Worm (Caenorhabditis elegans) whole organism, late embryonic: ENCODE measurements around the gene srh-195.

Experiments
- C08G9.2 ChIP-seq: sonication (generic microtip); optimal IDR thresholded peaks from 2 replicates; lab custom pipeline; 2016; ENCODE audit warnings: mild to moderate bottlenecking, missing genetic modification characterization, moderate library complexity, missing compliant biosample characterization
- C38D4.7 ChIP-seq: fragments of 200-800 bp; sonication (Bioruptor generic); optimal IDR thresholded peaks from 2 replicates; lab custom pipeline; 2018; ENCODE audit warnings: mild to moderate bottlenecking, missing genetic modification characterization, moderate library complexity, missing compliant biosample characterization
- K02D7.2 ChIP-seq: sonication (generic microtip); optimal IDR thresholded peaks from 2 replicates; lab custom pipeline; 2017; ENCODE audit warnings: mild to moderate bottlenecking, missing genetic modification characterization, missing compliant biosample characterization
- ahr-1 ChIP-seq: sonication (generic microtip); optimal IDR thresholded peaks from 2 replicates; lab custom pipeline; 2016; ENCODE audit warnings: missing genetic modification characterization, missing compliant biosample characterization
- ama-1 ChIP-seq: fragments of 150-350 bp; optimal IDR thresholded peaks from 2 replicates; lab custom pipeline; 2014
- ceh-19 ChIP-seq: fragments of 200-800 bp; sonication (Bioruptor generic); optimal IDR thresholded peaks from 2 replicates; lab custom pipeline; 2018; ENCODE audit warnings: mild to moderate bottlenecking, missing genetic modification characterization, missing compliant biosample characterization
- ceh-2 ChIP-seq: sonication (generic microtip); optimal IDR thresholded peaks from 2 replicates; lab custom pipeline; 2016; ENCODE audit warnings: missing genotype, missing genetic modification characterization, missing compliant biosample characterization
- ceh-45 ChIP-seq: fragments of 200-800 bp; sonication (Bioruptor generic); IDR thresholded peaks from 2 replicates; pipeline ENCODE4 v1.3.6; 2022; ENCODE audit warnings: missing genetic modification reagents, missing genetic modification characterization, missing compliant biosample characterization
- ceh-48 ChIP-seq: sonication (generic microtip); optimal IDR thresholded peaks from 2 replicates; lab custom pipeline; 2016; ENCODE audit warnings: missing genetic modification characterization, inconsistent platforms, missing compliant biosample characterization
- ceh-6 ChIP-seq: fragments of 200-800 bp; sonication (Bioruptor generic); optimal IDR thresholded peaks from 2 replicates; lab custom pipeline; 2018; ENCODE audit warnings: mild to moderate bottlenecking, missing genetic modification characterization, missing compliant biosample characterization
- dmd-4 ChIP-seq: sonication (generic microtip); optimal IDR thresholded peaks from 2 replicates; lab custom pipeline; 2016; ENCODE audit warnings: borderline replicate concordance, missing genetic modification characterization, missing compliant biosample characterization
- dve-1 ChIP-seq: sonication (generic microtip); optimal IDR thresholded peaks from 2 replicates; lab custom pipeline; 2017; ENCODE audit warnings: antibody characterized with exemption, mild to moderate bottlenecking, missing genetic modification characterization, missing compliant biosample characterization
- elt-2 ChIP-seq: sonication (generic microtip); optimal IDR thresholded peaks from 2 replicates; lab custom pipeline; 2016; ENCODE audit warnings: missing genetic modification reagents, missing genetic modification characterization, missing compliant biosample characterization
- elt-4 ChIP-seq: sonication (generic microtip); optimal IDR thresholded peaks from 2 replicates; lab custom pipeline; 2016; ENCODE audit warnings: missing genetic modification characterization, missing compliant biosample characterization
- eyg-1 ChIP-seq: sonication (generic microtip); optimal IDR thresholded peaks from 2 replicates; lab custom pipeline; 2016; ENCODE audit warnings: missing genotype, missing genetic modification characterization, missing compliant biosample characterization
- hlh-15 ChIP-seq: sonication (generic microtip); optimal IDR thresholded peaks from 2 replicates; lab custom pipeline; 2016; ENCODE audit warnings: missing genetic modification characterization, missing compliant biosample characterization
- hlh-6 ChIP-seq: sonication (generic microtip); optimal IDR thresholded peaks from 2 replicates; lab custom pipeline; 2016; ENCODE audit warnings: missing genotype, missing genetic modification characterization, missing compliant biosample characterization
- hlh-8 ChIP-seq: sonication (generic microtip); optimal IDR thresholded peaks from 2 replicates; lab custom pipeline; 2016; ENCODE audit warnings: missing genotype, missing genetic modification characterization, missing compliant biosample characterization
- madf-2 ChIP-seq: sonication (generic microtip); optimal IDR thresholded peaks from 2 replicates; lab custom pipeline; 2017; ENCODE audit warnings: missing genetic modification characterization, missing compliant biosample characterization
- mec-3 ChIP-seq: sonication (generic microtip); optimal IDR thresholded peaks from 2 replicates; lab custom pipeline; 2016; ENCODE audit warnings: borderline replicate concordance, missing genetic modification characterization, missing compliant biosample characterization
- nfya-1 ChIP-seq: sonication (generic microtip); optimal IDR thresholded peaks from 2 replicates; lab custom pipeline; 2017; ENCODE audit warnings: missing genetic modification characterization, mild to moderate bottlenecking, missing compliant biosample characterization, antibody characterized with exemption, moderate library complexity
- nhr-232 ChIP-seq: sonication (generic microtip); optimal IDR thresholded peaks from 2 replicates; lab custom pipeline; 2016; ENCODE audit warnings: missing genetic modification characterization, missing compliant biosample characterization
- npax-4 ChIP-seq: sonication (generic microtip); optimal IDR thresholded peaks from 2 replicates; lab custom pipeline; 2016; ENCODE audit warnings: missing genetic modification characterization, missing compliant biosample characterization
- pat-9 ChIP-seq: fragments of 200-800 bp; sonication (Bioruptor generic); optimal IDR thresholded peaks from 2 replicates; lab custom pipeline; 2018; ENCODE audit warnings: mild to moderate bottlenecking, missing genetic modification characterization, moderate library complexity, missing compliant biosample characterization
- pha-2 ChIP-seq: sonication (generic microtip); optimal IDR thresholded peaks from 2 replicates; lab custom pipeline; 2017; ENCODE audit warnings: mild to moderate bottlenecking, missing genetic modification characterization, missing compliant biosample characterization
- pqm-1 ChIP-seq: sonication (generic microtip); optimal IDR thresholded peaks from 2 replicates; lab custom pipeline; 2016; ENCODE audit warnings: missing genetic modification characterization, missing compliant biosample characterization
- ref-2 ChIP-seq: sonication (generic microtip); optimal IDR thresholded peaks from 2 replicates; lab custom pipeline; 2016; ENCODE audit warnings: missing genetic modification characterization, missing compliant biosample characterization
- rnt-1 ChIP-seq: sonication (generic microtip); optimal IDR thresholded peaks from 2 replicates; lab custom pipeline; 2016; ENCODE audit warnings: missing genetic modification characterization, missing compliant biosample characterization
- sdc-2 ChIP-seq: sonication (generic microtip); optimal IDR thresholded peaks from 2 replicates; lab custom pipeline; 2016; ENCODE audit warnings: missing genotype, missing genetic modification characterization, missing compliant biosample characterization
- sox-2 ChIP-seq: fragments of 200-800 bp; sonication (Bioruptor generic); IDR thresholded peaks from 2 replicates; pipeline ENCODE4 v1.3.6; 2022; ENCODE audit warnings: missing genetic modification reagents, missing genetic modification characterization, missing compliant biosample characterization
- syd-9 ChIP-seq: sonication (generic microtip); optimal IDR thresholded peaks from 2 replicates; lab custom pipeline; 2016; ENCODE audit warnings: mild to moderate bottlenecking, missing genetic modification characterization, moderate library complexity, missing compliant biosample characterization
- tbx-2 ChIP-seq: sonication (generic microtip); optimal IDR thresholded peaks from 2 replicates; lab custom pipeline; 2016; ENCODE audit warnings: missing genetic modification characterization, missing compliant biosample characterization
- tbx-7 ChIP-seq: sonication (generic microtip); optimal IDR thresholded peaks from 2 replicates; lab custom pipeline; 2016; ENCODE audit warnings: missing genotype, missing genetic modification characterization, missing compliant biosample characterization
- ttx-3 ChIP-seq: sonication (generic microtip); optimal IDR thresholded peaks from 2 replicates; lab custom pipeline; 2016; ENCODE audit warnings: missing genetic modification reagents, missing genetic modification characterization, missing compliant biosample characterization
- unc-3 ChIP-seq, 2 experiments: fragments of 200-800 bp in 1 of 2; sonication (Bioruptor generic) in 1 of 2; sonication (generic microtip) in 1 of 2; conservative IDR thresholded peaks in 1 of 2; optimal IDR thresholded peaks in 1 of 2; 2 replicates each; pipeline versions ENCODE4 v1.3.6 to Lab custom; 2016 to 2022; ENCODE audit warnings: missing compliant biosample characterization in 2 of 2, missing genetic modification characterization in 2 of 2, missing genetic modification reagents in 1 of 2
- unc-42 ChIP-seq: sonication (generic microtip); optimal IDR thresholded peaks from 2 replicates; lab custom pipeline; 2016; ENCODE audit warnings: missing genotype, missing genetic modification characterization, missing compliant biosample characterization
- unc-55 ChIP-seq: sonication (generic microtip); optimal IDR thresholded peaks from 2 replicates; lab custom pipeline; 2017; ENCODE audit warnings: missing biosample characterization, missing genetic modification reagents, missing genetic modification characterization
- zip-5 ChIP-seq: sonication (generic microtip); optimal IDR thresholded peaks from 2 replicates; lab custom pipeline; 2016; ENCODE audit warnings: missing genetic modification characterization, missing compliant biosample characterization

The srh-195 gene

DNA sequence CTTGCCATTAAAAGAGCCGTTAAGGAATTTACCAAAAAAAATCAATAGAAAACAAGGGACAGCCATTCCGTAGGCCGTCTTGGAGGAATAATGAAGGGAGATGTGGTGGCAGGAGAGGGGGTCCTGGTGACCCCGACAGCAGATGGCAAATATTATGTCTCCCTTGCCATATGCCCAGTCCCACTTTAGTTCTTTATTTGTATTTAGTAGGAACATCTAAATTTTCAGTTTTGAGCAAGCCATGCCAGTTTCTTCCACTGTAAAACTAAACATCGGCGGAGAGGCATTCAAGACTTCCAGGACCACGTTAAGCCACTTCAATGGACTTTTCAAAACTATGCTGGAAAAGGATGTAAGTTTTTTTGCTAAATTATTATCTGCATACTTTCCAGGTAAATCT is 20.5 kb upstream of the srh-195 start, which contains the start of gene C40A11.4:
Gene C40A11.4 (plus strand): TSS at position 188 of the 400 bp plus-strand sequence.
- TF ChIP-seq K02D7.2 (no peak), unc-42 (tag; lab: Kevin White, UChicago) (no peak), ceh-48 (peak; percentile 16), madf-2 (no peak)

DNA sequence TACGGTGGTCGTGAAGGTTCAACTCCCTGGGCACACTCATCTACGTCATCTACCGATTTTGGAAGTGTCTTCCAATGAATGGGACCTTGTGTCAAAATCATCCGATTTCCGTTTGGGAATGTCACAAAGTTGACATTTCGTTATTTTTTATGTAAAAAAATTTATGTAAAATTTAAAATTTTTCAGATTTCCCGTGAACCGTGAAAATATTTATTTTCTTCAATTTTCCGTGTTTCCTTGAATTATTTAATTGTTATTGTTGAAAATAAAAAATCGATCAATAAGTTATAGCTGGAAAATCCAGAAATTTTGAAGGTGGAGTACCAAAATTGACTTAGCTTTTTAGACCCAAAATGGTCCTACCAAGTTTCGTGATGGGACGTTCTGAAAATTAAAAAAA is 18.9 kb upstream of the srh-195 start, which contains the start of gene hpo-7:
Gene hpo-7 (minus strand): TSS at position 101 of the 400 bp plus-strand sequence.
- TF ChIP-seq pqm-1 (tag; lab: Kevin White, UChicago) (no peak), C08G9.2 (tag; lab: Kevin White, UChicago) (no peak), hlh-8 (no peak), tbx-2 (no peak), rnt-1 (no peak), pha-2 (tag; lab: Kevin White, UChicago) (no peak), pat-9 (no peak), elt-2 (tag; lab: Kevin White, UChicago) (no peak), ref-2 (tag; lab: Kevin White, UChicago) (no peak), unc-3 (GFP tag; conservative IDR thresholded peaks at IDR 0.05; lab: Robert Waterston, UW) (no peak), unc-3 (tag; optimal IDR thresholded peaks at IDR 0.05; lab: Kevin White, UChicago) (no peak), elt-4 (tag; lab: Kevin White, UChicago) (no peak), dmd-4 (tag; lab: Kevin White, UChicago) (no peak), ceh-45 (GFP tag; lab: Robert Waterston, UW) (no peak), hlh-15 (no peak), syd-9 (tag; lab: Kevin White, UChicago) (no peak), sdc-2 (tag; lab: Kevin White, UChicago) (no peak), tbx-7 (tag; lab: Kevin White, UChicago) (no peak)

DNA sequence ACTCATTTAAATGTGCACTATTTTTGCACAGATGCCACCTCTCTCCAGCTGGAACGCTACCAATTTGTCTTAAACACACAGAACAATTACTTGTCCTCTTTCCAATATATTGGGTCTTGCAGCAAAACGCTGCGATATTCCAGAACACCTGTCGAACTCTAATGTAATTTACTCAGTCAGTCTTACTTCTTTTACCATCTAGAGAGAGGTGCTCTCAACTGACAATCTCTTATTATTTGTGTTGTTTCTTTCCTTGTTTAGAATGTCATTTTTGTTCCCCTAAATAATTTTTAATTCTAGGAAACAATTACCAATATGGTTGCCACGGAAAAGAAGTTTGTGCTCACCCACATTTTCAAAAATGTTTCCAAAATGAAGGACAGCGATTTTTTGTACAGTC is 14.1 kb upstream of the srh-195 start, which contains the start of gene sdz-28:
Gene sdz-28 (plus strand): TSS at position 301 of the 400 bp plus-strand sequence.
- TF ChIP-seq ceh-2 (tag; lab: Kevin White, UChicago) (no peak), sox-2 (GFP tag; lab: Robert Waterston, UW) (no peak), ahr-1 (tag; lab: Kevin White, UChicago) (no peak), nhr-232 (tag; lab: Kevin White, UChicago) (no peak), ama-1 (lab: Kevin White, UChicago) (no peak), ttx-3 (tag; lab: Kevin White, UChicago) (no peak), C38D4.7 (GFP tag; lab: Kevin White, UChicago) (no peak), mec-3 (tag; lab: Kevin White, UChicago) (no peak), unc-55 (GFP tag; lab: Kevin White, UChicago) (no peak), dve-1 (tag; lab: Kevin White, UChicago) (no peak)

DNA sequence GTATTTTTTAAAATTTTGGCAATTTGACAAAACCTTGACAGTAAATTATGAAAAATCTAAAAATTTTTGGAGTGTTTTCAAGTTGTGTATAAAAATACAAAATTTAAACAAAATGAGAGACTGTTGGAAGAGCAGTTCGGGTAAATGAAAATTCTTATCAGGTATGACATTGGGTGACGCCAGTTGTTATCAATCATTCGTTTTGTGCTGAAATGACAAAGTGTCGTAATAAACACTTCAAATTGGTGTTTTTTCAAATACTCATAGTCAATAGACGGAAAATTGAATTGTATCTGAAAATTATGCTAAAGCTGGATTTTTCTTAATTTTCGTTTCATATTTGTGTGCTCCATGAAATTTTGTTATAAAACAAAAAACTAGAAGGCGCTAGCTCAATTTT is 6.1 kb upstream of the srh-195 start:
- no peak for TF ChIP-seq ahr-1 (tag; lab: Kevin White, UChicago)
- no peak for TF ChIP-seq nfya-1 (tag; lab: Kevin White, UChicago)
- no peak for TF ChIP-seq pha-2 (tag; lab: Kevin White, UChicago)
- TF ChIP-seq hlh-15 = no peak

DNA sequence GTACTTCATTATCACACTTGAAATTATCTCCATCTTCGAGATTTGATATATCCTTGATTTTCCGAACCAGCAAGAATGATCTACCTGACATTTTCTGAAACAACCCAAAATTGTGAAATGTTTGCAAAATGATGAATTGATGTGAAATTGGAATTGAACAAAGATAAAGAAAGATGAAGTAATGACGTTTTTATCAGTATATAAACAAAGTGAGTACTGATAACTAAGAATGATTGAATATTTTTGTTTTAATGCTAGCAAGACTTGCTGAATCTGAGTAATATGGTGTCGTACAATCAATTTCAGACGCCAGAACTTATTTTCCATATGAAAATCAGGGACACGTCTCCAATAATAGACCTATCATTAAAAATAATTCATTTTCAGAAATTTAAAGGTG is 5.4 kb upstream of the srh-195 start, which contains the start of gene math-37:
Gene math-37 (minus strand): TSS at position 101 of the 400 bp plus-strand sequence.
- TF ChIP-seq ceh-19 (GFP tag; lab: Kevin White, UChicago) (no peak), C08G9.2 (tag; lab: Kevin White, UChicago) (no peak), ceh-2 (tag; lab: Kevin White, UChicago) (no peak), npax-4 (tag; lab: Kevin White, UChicago) (no peak), ref-2 (tag; lab: Kevin White, UChicago) (no peak), pqm-1 (tag; lab: Kevin White, UChicago) (no peak), ceh-6 (GFP tag; lab: Kevin White, UChicago) (no peak), hlh-15 (no peak), eyg-1 (no peak), madf-2 (no peak), zip-5 (tag; lab: Kevin White, UChicago) (no peak), hlh-6 (tag; lab: Kevin White, UChicago) (no peak), elt-2 (tag; lab: Kevin White, UChicago) (no peak), syd-9 (tag; lab: Kevin White, UChicago) (no peak), nfya-1 (tag; lab: Kevin White, UChicago) (no peak)
